Worm (Caenorhabditis elegans) whole organism, L4 larva: ENCODE measurements around the gene srb-13.

Experiments used
- D1046.2 ChIP-seq: fragments of 200-800 bp; sonication (Bioruptor generic); IDR thresholded peaks from 2 replicates; pipeline ENCODE4 v1.3.6; 2022; ENCODE audit warnings: missing genetic modification characterization, missing compliant biosample characterization
- F37D6.2 ChIP-seq: sonication (generic microtip); optimal IDR thresholded peaks from 2 replicates; lab custom pipeline; 2016; ENCODE audit warnings: mild to moderate bottlenecking, missing genetic modification characterization, missing compliant biosample characterization
- F49E8.2 ChIP-seq: sonication (generic microtip); optimal IDR thresholded peaks from 2 replicates; lab custom pipeline; 2016; ENCODE audit warnings: missing compliant biosample characterization, mild to moderate bottlenecking, missing genetic modification characterization, borderline replicate concordance
- R02D3.7 ChIP-seq: fragments of 150-350 bp; sonication (generic microtip); optimal IDR thresholded peaks from 3 replicates; lab custom pipeline; 2014; ENCODE audit warnings: missing biosample characterization, missing genetic modification characterization
- T26A8.4 ChIP-seq: fragments of 200-800 bp; sonication (Bioruptor generic); IDR thresholded peaks from 2 replicates; pipeline ENCODE4 v1.3.6; 2022; ENCODE audit warnings: missing genetic modification characterization, missing compliant biosample characterization
- Y105C5A.15 ChIP-seq: fragments of 200-800 bp; sonication (Bioruptor generic); IDR thresholded peaks from 2 replicates; pipeline ENCODE4 v1.3.6; 2022; ENCODE audit warnings: missing genetic modification characterization, missing compliant biosample characterization
- Y5F2A.4 ChIP-seq: fragments of 200-800 bp; sonication (Bioruptor generic); optimal IDR thresholded peaks from 2 replicates; lab custom pipeline; 2018; ENCODE audit warnings: mild to moderate bottlenecking, missing genetic modification characterization, missing compliant biosample characterization
- ZK337.2 ChIP-seq: fragments of 200-800 bp; sonication (Bioruptor generic); IDR thresholded peaks from 2 replicates; pipeline ENCODE4 v1.3.6; 2022; ENCODE audit warnings: missing genetic modification reagents, missing genetic modification characterization, missing compliant biosample characterization
- aha-1 ChIP-seq: fragments of 150-350 bp; peaks from one replicate; lab custom pipeline; 2014; ENCODE audit warnings: missing biosample characterization, missing genetic modification characterization
- ceh-20 ChIP-seq: fragments of 200-800 bp; sonication (Bioruptor generic); IDR thresholded peaks from 2 replicates; pipeline ENCODE4 v1.3.6; 2022; ENCODE audit warnings: missing genetic modification reagents, missing genetic modification characterization, missing compliant biosample characterization
- ceh-28 ChIP-seq: fragments of 150-350 bp; optimal IDR thresholded peaks from 2 replicates; lab custom pipeline; 2014; ENCODE audit warnings: missing biosample characterization, missing genetic modification reagents, missing genetic modification characterization
- ceh-82 ChIP-seq: sonication (generic microtip); optimal IDR thresholded peaks from 2 replicates; lab custom pipeline; 2017; ENCODE audit warnings: missing biosample characterization, missing genetic modification characterization
- cey-2 ChIP-seq: sonication (generic microtip); optimal IDR thresholded peaks from 3 replicates; lab custom pipeline; 2017; ENCODE audit warnings: missing genetic modification characterization, mild to moderate bottlenecking, missing compliant biosample characterization, antibody characterized with exemption, borderline replicate concordance; ENCODE audit not compliant: insufficient read depth
- daf-16 ChIP-seq, 3 experiments: sonication (generic microtip); optimal IDR thresholded peaks; 2 replicates each; lab custom pipeline; 2016 to 2017; ENCODE audit warnings: missing genetic modification characterization in 3 of 3, missing genetic modification reagents in 3 of 3, mild to moderate bottlenecking in 2 of 3, missing compliant biosample characterization in 2 of 3, missing biosample characterization in 1 of 3, moderate library complexity in 1 of 3
- dmd-6 ChIP-seq: fragments of 200-800 bp; sonication (Bioruptor generic); IDR thresholded peaks from 2 replicates; pipeline ENCODE4 v1.3.6; 2022; ENCODE audit warnings: missing genetic modification reagents, missing genetic modification characterization, missing compliant biosample characterization
- dpl-1 ChIP-seq: fragments of 150-350 bp; optimal IDR thresholded peaks from 2 replicates; lab custom pipeline; 2014; ENCODE audit warnings: missing biosample characterization, missing genetic modification reagents, missing genetic modification characterization
- egl-27 ChIP-seq: sonication (generic microtip); optimal IDR thresholded peaks from 3 replicates; lab custom pipeline; 2017; ENCODE audit warnings: missing biosample characterization, missing genetic modification reagents, missing genetic modification characterization
- egl-43 ChIP-seq: fragments of 200-800 bp; sonication (Bioruptor generic); IDR thresholded peaks from 2 replicates; pipeline ENCODE4 v1.3.6; 2022; ENCODE audit warnings: missing genetic modification reagents, missing genetic modification characterization, missing compliant biosample characterization
- hif-1 ChIP-seq, 2 experiments: sonication (generic microtip); optimal IDR thresholded peaks; 2 replicates each; lab custom pipeline; 2016 to 2017; ENCODE audit warnings: missing compliant biosample characterization in 2 of 2, missing genetic modification characterization in 2 of 2, missing genetic modification reagents in 2 of 2, missing genotype in 2 of 2, mild to moderate bottlenecking in 1 of 2
- lin-1 ChIP-seq: fragments of 200-800 bp; sonication (Bioruptor generic); IDR thresholded peaks from 2 replicates; pipeline ENCODE4 v1.3.6; 2022; ENCODE audit warnings: missing genetic modification reagents, missing genetic modification characterization, missing compliant biosample characterization
- lin-13 ChIP-seq: fragments of 150-350 bp; optimal IDR thresholded peaks from 2 replicates; lab custom pipeline; 2014; ENCODE audit warnings: missing biosample characterization, missing genetic modification reagents, missing genetic modification characterization
- lin-39 ChIP-seq: fragments of 150-350 bp; optimal IDR thresholded peaks from 2 replicates; lab custom pipeline; 2014; ENCODE audit warnings: missing biosample characterization, missing genetic modification reagents, missing genetic modification characterization
- madf-5 ChIP-seq, 2 experiments: fragments of 200-800 bp; sonication (Bioruptor generic); IDR thresholded peaks; 2 replicates each; pipeline ENCODE4 v1.3.6; 2022; ENCODE audit warnings: missing compliant biosample characterization in 2 of 2, missing genetic modification characterization in 2 of 2
- mdl-1 ChIP-seq, 2 experiments: fragments of 150-350 bp in 1 of 2; sonication (generic microtip) in 1 of 2; optimal IDR thresholded peaks; 2 replicates each; lab custom pipeline; 2014 to 2017; ENCODE audit warnings: missing biosample characterization in 2 of 2, missing genetic modification characterization in 2 of 2
- mdt-29 ChIP-seq: fragments of 200-800 bp; sonication (Bioruptor generic); IDR thresholded peaks from 2 replicates; pipeline ENCODE4 v1.3.6; 2022; ENCODE audit warnings: missing genetic modification reagents, missing genetic modification characterization, missing compliant biosample characterization
- mep-1 ChIP-seq: fragments of 150-350 bp; sonication (generic microtip); optimal IDR thresholded peaks from 3 replicates; lab custom pipeline; 2014; ENCODE audit warnings: missing biosample characterization, missing genetic modification characterization
- nhr-10 ChIP-seq: fragments of 150-350 bp; optimal IDR thresholded peaks from 2 replicates; lab custom pipeline; 2014; ENCODE audit warnings: missing biosample characterization, missing genetic modification characterization
- nhr-102 ChIP-seq: sonication (generic microtip); optimal IDR thresholded peaks from 2 replicates; lab custom pipeline; 2016; ENCODE audit warnings: mild to moderate bottlenecking, missing genetic modification characterization, moderate library complexity, missing compliant biosample characterization
- nhr-111 ChIP-seq: fragments of 200-800 bp; sonication (Bioruptor generic); optimal IDR thresholded peaks from 2 replicates; lab custom pipeline; 2018; ENCODE audit warnings: mild to moderate bottlenecking, missing genetic modification characterization, missing compliant biosample characterization
- nhr-25 ChIP-seq: sonication (generic microtip); optimal IDR thresholded peaks from 2 replicates; lab custom pipeline; 2017; ENCODE audit warnings: missing genetic modification characterization, mild to moderate bottlenecking, missing compliant biosample characterization, antibody characterized with exemption, moderate library complexity, borderline replicate concordance; ENCODE audit not compliant: insufficient read depth
- nhr-28 ChIP-seq: fragments of 150-350 bp; optimal IDR thresholded peaks from 2 replicates; lab custom pipeline; 2014; ENCODE audit warnings: missing biosample characterization, missing genetic modification characterization
- nhr-48 ChIP-seq: sonication (generic microtip); optimal IDR thresholded peaks from 2 replicates; lab custom pipeline; 2016; ENCODE audit warnings: mild to moderate bottlenecking, missing genetic modification characterization, missing compliant biosample characterization
- nhr-76 ChIP-seq: fragments of 150-350 bp; optimal IDR thresholded peaks from 2 replicates; lab custom pipeline; 2014; ENCODE audit warnings: missing biosample characterization, missing genetic modification characterization
- pha-4 ChIP-seq, 2 experiments: fragments of 150-350 bp in 1 of 2; fragments of 200-800 bp in 1 of 2; sonication (Bioruptor generic) in 1 of 2; IDR thresholded peaks in 1 of 2; optimal IDR thresholded peaks in 1 of 2; 2 replicates each; pipeline versions ENCODE4 v1.3.6 to Lab custom; 2014 to 2022; ENCODE audit warnings: missing genetic modification characterization in 2 of 2, missing genetic modification reagents in 2 of 2, missing biosample characterization in 1 of 2, missing compliant biosample characterization in 1 of 2
- php-3 ChIP-seq: fragments of 200-800 bp; sonication (Bioruptor generic); IDR thresholded peaks from 2 replicates; pipeline ENCODE4 v1.3.6; 2022; ENCODE audit warnings: missing genetic modification reagents, missing genetic modification characterization, missing compliant biosample characterization
- rbr-2 ChIP-seq: sonication (generic microtip); optimal IDR thresholded peaks from 2 replicates; lab custom pipeline; 2016; ENCODE audit warnings: missing genotype, missing genetic modification characterization, missing compliant biosample characterization
- sdz-12 ChIP-seq: fragments of 200-800 bp; sonication (Bioruptor generic); optimal IDR thresholded peaks from 2 replicates; lab custom pipeline; 2018; ENCODE audit warnings: mild to moderate bottlenecking, missing genetic modification characterization, missing compliant biosample characterization
- spr-3 ChIP-seq: fragments of 200-800 bp; sonication (Bioruptor generic); optimal IDR thresholded peaks from 2 replicates; lab custom pipeline; 2018; ENCODE audit warnings: mild to moderate bottlenecking, missing genetic modification characterization, missing compliant biosample characterization
- tag-97 ChIP-seq: fragments of 200-800 bp; sonication (Bioruptor generic); IDR thresholded peaks from 2 replicates; pipeline ENCODE4 v1.3.6; 2022; ENCODE audit warnings: missing genetic modification characterization, missing compliant biosample characterization
- tra-1 ChIP-seq: fragments of 200-800 bp; sonication (Bioruptor generic); IDR thresholded peaks from 2 replicates; pipeline ENCODE4 v1.3.6; 2022; ENCODE audit warnings: missing genetic modification reagents, missing genetic modification characterization, missing compliant biosample characterization
- unc-130 ChIP-seq: sonication (generic microtip); optimal IDR thresholded peaks from 2 replicates; lab custom pipeline; 2016; ENCODE audit warnings: missing genetic modification reagents, missing genetic modification characterization, missing compliant biosample characterization
- zag-1 ChIP-seq: fragments of 150-350 bp; optimal IDR thresholded peaks from 2 replicates; lab custom pipeline; 2014; ENCODE audit warnings: missing biosample characterization, missing genetic modification characterization
- zfp-2 ChIP-seq: sonication (generic microtip); optimal IDR thresholded peaks from 2 replicates; lab custom pipeline; 2016; ENCODE audit warnings: mild to moderate bottlenecking, missing genetic modification characterization, missing compliant biosample characterization
- zfp-3 ChIP-seq: fragments of 200-800 bp; sonication (Bioruptor generic); conservative IDR thresholded peaks from 2 replicates; pipeline ENCODE4 v1.3.6; 2022; ENCODE audit warnings: missing genetic modification reagents, missing genetic modification characterization, missing compliant biosample characterization
- ztf-11 ChIP-seq: fragments of 150-350 bp; optimal IDR thresholded peaks from 2 replicates; lab custom pipeline; 2014; ENCODE audit warnings: missing biosample characterization, missing genetic modification characterization
- ztf-7 ChIP-seq: fragments of 150-350 bp; optimal IDR thresholded peaks from 2 replicates; lab custom pipeline; 2014; ENCODE audit warnings: missing biosample characterization, missing genetic modification characterization

Gene srb-13

DNA sequence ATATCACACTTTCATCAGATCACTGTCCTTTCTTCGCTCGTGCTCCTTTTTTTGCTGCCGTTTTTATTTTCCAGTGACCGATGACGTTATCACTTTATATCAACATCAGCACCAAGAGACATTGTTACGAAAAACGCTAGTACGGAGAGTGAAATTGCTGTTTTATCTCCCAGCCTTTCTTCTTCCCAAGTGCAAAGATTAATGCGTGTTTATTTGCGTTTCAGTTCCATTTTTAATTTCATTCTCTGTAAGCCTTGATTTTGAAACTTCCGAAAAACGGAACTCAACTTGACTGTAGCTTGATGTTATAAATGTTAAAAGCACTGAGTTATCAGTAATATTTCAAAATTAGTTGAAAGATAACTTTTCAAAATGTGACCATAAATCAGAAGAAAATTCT, 29.4 kb upstream of the srb-13 start (continued):
- TF ChIP-seq nhr-102 (tag; lab: Kevin White, UChicago): no peak
- no peak for TF ChIP-seq tag-97
- no peak for TF ChIP-seq cey-2 (tag; lab: Kevin White, UChicago)
- TF ChIP-seq F49E8.2: no peak
- TF ChIP-seq egl-43 (GFP tag; lab: Robert Waterston, UW): no peak
- peak; percentile 2 for TF ChIP-seq nhr-48 (tag; lab: Kevin White, UChicago)
- TF ChIP-seq php-3 (GFP tag; lab: Robert Waterston, UW): peak; percentile 73
- no peak for TF ChIP-seq sdz-12 (GFP tag; lab: Kevin White, UChicago)
- TF ChIP-seq nhr-28: no peak
- TF ChIP-seq zag-1: no peak
- TF ChIP-seq R02D3.7: no peak
- no peak for TF ChIP-seq daf-16 (GFP tag; optimal IDR thresholded peaks at IDR 0.05; lab: Kevin White, UChicago)
- TF ChIP-seq daf-16 (tag; optimal IDR thresholded peaks at IDR 0.05; lab: Kevin White, UChicago): peak; percentile 69
- no peak for TF ChIP-seq mep-1
- no peak for TF ChIP-seq pha-4 (GFP tag; IDR thresholded peaks at IDR 0.05; lab: Robert Waterston, UW)
- no peak for TF ChIP-seq pha-4 (tag; optimal IDR thresholded peaks at IDR 0.05; lab: Kevin White, UChicago)
- no peak for TF ChIP-seq rbr-2 (tag; lab: Kevin White, UChicago)
- TF ChIP-seq nhr-111 (GFP tag; lab: Kevin White, UChicago): no peak
- no peak for TF ChIP-seq mdl-1 (tag; optimal IDR thresholded peaks at IDR 0.05; lab: Kevin White, UChicago)
- TF ChIP-seq mdt-29: no peak
- TF ChIP-seq Y105C5A.15: no peak
- TF ChIP-seq ZK337.2 (GFP tag; lab: Robert Waterston, UW): no peak
- TF ChIP-seq nhr-76: no peak
- no peak for TF ChIP-seq lin-1 (GFP tag; lab: Robert Waterston, UW)
- TF ChIP-seq spr-3 (GFP tag; lab: Kevin White, UChicago): no peak
- no peak for TF ChIP-seq unc-130 (GFP tag; lab: Kevin White, UChicago)
- no peak for TF ChIP-seq zfp-2 (tag; lab: Kevin White, UChicago)
- TF ChIP-seq zfp-3 (GFP tag; lab: Robert Waterston, UW): no peak
- TF ChIP-seq, all 104 proteins: peak for 7

DNA sequence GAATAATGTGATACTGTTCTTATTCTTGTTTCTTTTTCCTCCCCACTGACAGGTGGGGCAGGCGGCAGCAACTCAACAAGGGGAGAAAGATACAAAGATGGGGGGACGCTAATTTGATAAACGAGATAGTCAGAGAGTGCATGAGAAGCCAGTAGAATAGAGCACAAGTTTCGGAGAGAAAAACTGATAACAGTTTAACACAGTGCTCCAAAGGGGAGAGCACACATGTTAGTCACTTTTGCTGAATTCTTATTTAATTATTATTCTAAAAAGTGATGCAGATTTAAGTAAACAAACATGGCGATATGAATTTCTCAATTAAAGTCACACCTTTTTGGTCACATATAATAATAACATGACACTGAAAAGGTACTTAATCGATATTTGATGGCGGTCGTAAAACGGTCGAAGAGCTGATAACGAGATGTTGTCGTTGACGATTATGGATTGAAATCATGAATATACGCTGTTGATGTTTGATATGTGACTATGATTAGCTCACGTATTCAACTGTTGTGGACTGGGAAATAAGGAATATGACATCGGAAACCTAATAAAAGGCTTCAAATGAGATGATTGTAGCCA, 28.6 kb upstream of the srb-13 start:
- peak; percentile 43; the same call in 1 of the 2 replicates for TF ChIP-seq pha-4 (GFP tag; IDR thresholded peaks at IDR 0.05; lab: Robert Waterston, UW)
- no peak for TF ChIP-seq pha-4 (tag; optimal IDR thresholded peaks at IDR 0.05; lab: Kevin White, UChicago)
- TF ChIP-seq madf-5 (GFP tag; IDR thresholded peaks at IDR 0.05; lab: Robert Waterston, UW): no peak
- TF ChIP-seq ceh-28 (tag; lab: Kevin White, UChicago): no peak
- TF ChIP-seq Y5F2A.4 (GFP tag; lab: Kevin White, UChicago): no peak
- TF ChIP-seq ceh-82: no peak
- no peak for TF ChIP-seq egl-27 (tag; lab: Kevin White, UChicago)
- TF ChIP-seq ceh-20 (GFP tag; lab: Robert Waterston, UW): no peak
- TF ChIP-seq ztf-7: no peak
- no peak for TF ChIP-seq D1046.2 (GFP tag; lab: Robert Waterston, UW)
- peak; percentile 35; the same call in 1 of the 2 replicates for TF ChIP-seq tra-1 (GFP tag; lab: Robert Waterston, UW)
- TF ChIP-seq nhr-111 (GFP tag; lab: Kevin White, UChicago): no peak
- TF ChIP-seq nhr-102 (tag; lab: Kevin White, UChicago): peak; percentile 49
- TF ChIP-seq php-3 (GFP tag; lab: Robert Waterston, UW): peak; percentile 100
- TF ChIP-seq lin-39: no peak
- TF ChIP-seq rbr-2 (tag; lab: Kevin White, UChicago): no peak
- TF ChIP-seq cey-2 (tag; lab: Kevin White, UChicago): no peak
- peak; percentile 39 for TF ChIP-seq nhr-10 (tag; lab: Kevin White, UChicago)
- TF ChIP-seq tag-97: no peak
- TF ChIP-seq T26A8.4 (GFP tag; lab: Robert Waterston, UW): no peak; the same call in 1 of the 2 replicates
- TF ChIP-seq aha-1: no peak
- no peak for TF ChIP-seq zfp-2 (tag; lab: Kevin White, UChicago)
- peak in 1 of 2 experiments; percentile 39 for TF ChIP-seq mdl-1 (tag; optimal IDR thresholded peaks at IDR 0.05; lab: Kevin White, UChicago)
- TF ChIP-seq hif-1 (tag; optimal IDR thresholded peaks at IDR 0.05; lab: Kevin White, UChicago): no peak
- no peak for TF ChIP-seq nhr-25 (tag; lab: Kevin White, UChicago)
- no peak for TF ChIP-seq ztf-11 (tag; lab: Kevin White, UChicago)
- TF ChIP-seq F37D6.2 (tag; lab: Kevin White, UChicago): no peak
- TF ChIP-seq R02D3.7: no peak
- no peak for TF ChIP-seq dpl-1 (GFP tag; lab: Kevin White, UChicago)
- TF ChIP-seq dmd-6: peak; percentile 68
- peak; percentile 43 for TF ChIP-seq nhr-48 (tag; lab: Kevin White, UChicago)
- no peak for TF ChIP-seq mep-1
- TF ChIP-seq lin-13 (GFP tag; lab: Kevin White, UChicago): no peak
- no peak for TF ChIP-seq egl-43 (GFP tag; lab: Robert Waterston, UW)
